Fruit fly (Drosophila melanogaster) whole organism, embryonic: ENCODE data around the gene Mipp2.

ENCODE experiments used
- CG11504 ChIP-seq: fragments of 200-800 bp; sonication (Bioruptor generic); optimal IDR thresholded peaks from 3 replicates; lab custom pipeline; 2019; ENCODE audit warnings: missing biosample characterization, mild to moderate bottlenecking, missing genetic modification characterization, moderate library complexity
- CG12391 ChIP-seq: fragments of 200-800 bp; sonication (Bioruptor generic); optimal IDR thresholded peaks from 3 replicates; lab custom pipeline; 2018; ENCODE audit warnings: missing biosample characterization, mild to moderate bottlenecking, missing genetic modification characterization, moderate library complexity
- CG13287 ChIP-seq: fragments of 200-800 bp; sonication (Bioruptor generic); IDR thresholded peaks from 2 replicates; pipeline ENCODE4 v1.3.6; 2022; ENCODE audit warnings: missing biosample characterization, missing genetic modification characterization; ENCODE audit not compliant: partially characterized antibody
- CG14667 ChIP-seq: fragments of 200-800 bp; sonication (Bioruptor generic); IDR thresholded peaks from 2 replicates; pipeline ENCODE4 v1.3.6; 2022; ENCODE audit warnings: missing biosample characterization, missing genetic modification characterization
- CG15514 ChIP-seq: fragments of 200-800 bp; sonication (Bioruptor generic); optimal IDR thresholded peaks from 3 replicates; lab custom pipeline; 2017; ENCODE audit warnings: missing biosample characterization, missing genetic modification characterization, mild to moderate bottlenecking, moderate library complexity, missing genetic modification reagents
- CG15601 ChIP-seq: fragments of 200-800 bp; sonication (Bioruptor generic); optimal IDR thresholded peaks from 3 replicates; lab custom pipeline; 2019; ENCODE audit warnings: missing biosample characterization, mild to moderate bottlenecking, missing genetic modification characterization, moderate library complexity
- CG2120 ChIP-seq: fragments of 200-800 bp; sonication (Bioruptor generic); optimal IDR thresholded peaks from 3 replicates; lab custom pipeline; 2016; ENCODE audit warnings: missing biosample characterization, missing genetic modification characterization
- CG30020 ChIP-seq: fragments of 200-800 bp; optimal IDR thresholded peaks from 2 replicates; lab custom pipeline; 2019; ENCODE audit warnings: missing biosample characterization, mild to moderate bottlenecking, missing genetic modification characterization, moderate library complexity
- CG6272 ChIP-seq: fragments of 200-800 bp; sonication (Bioruptor generic); IDR thresholded peaks from 2 replicates; pipeline ENCODE4 v1.3.6; 2022; ENCODE audit warnings: missing biosample characterization, missing genetic modification characterization
- CG7839 ChIP-seq: fragments of 200-800 bp; sonication (Bioruptor generic); optimal IDR thresholded peaks from 3 replicates; lab custom pipeline; 2018; ENCODE audit warnings: missing biosample characterization, mild to moderate bottlenecking, missing genetic modification characterization, moderate library complexity
- CG8290 ChIP-seq, 3 experiments: fragments of 200-800 bp; sonication (Bioruptor generic); optimal IDR thresholded peaks; 2 replicates each; lab custom pipeline; 2016 to 2019; ENCODE audit warnings: missing biosample characterization in 3 of 3, missing genetic modification characterization in 3 of 3, mild to moderate bottlenecking in 2 of 3, moderate library complexity in 1 of 3
- Doc3 ChIP-seq: fragments of 200-800 bp; sonication (Bioruptor generic); IDR thresholded peaks from 3 replicates; pipeline ENCODE4 v1.3.6; 2022; ENCODE audit warnings: missing biosample characterization, missing genetic modification characterization; ENCODE audit not compliant: partially characterized antibody
- Drgx ChIP-seq: fragments of 200-800 bp; sonication (Bioruptor generic); IDR thresholded peaks from 2 replicates; pipeline ENCODE4 v1.3.6; 2022; ENCODE audit warnings: missing biosample characterization, missing genetic modification characterization
- ERR ChIP-seq: fragments of 200-800 bp; sonication (Bioruptor generic); optimal IDR thresholded peaks from 2 replicates; lab custom pipeline; 2016; ENCODE audit warnings: missing biosample characterization, missing genetic modification characterization
- Ets65A ChIP-seq: fragments of 200-800 bp; sonication (Bioruptor generic); peaks from one replicate; lab custom pipeline; 2016; ENCODE audit warnings: missing biosample characterization, missing genetic modification characterization
- Hmr ChIP-seq: fragments of 200-800 bp; sonication (Bioruptor generic); optimal IDR thresholded peaks from 3 replicates; lab custom pipeline; 2017; ENCODE audit warnings: mild to moderate bottlenecking, missing biosample characterization, missing genetic modification reagents, missing genetic modification characterization
- Hr51 ChIP-seq, 2 experiments: fragments of 200-800 bp; sonication (Bioruptor generic); optimal IDR thresholded peaks; 2 replicates in 1 of 2; 3 replicates in 1 of 2; lab custom pipeline; 2016 to 2018; ENCODE audit warnings: missing biosample characterization in 2 of 2, missing genetic modification characterization in 2 of 2, mild to moderate bottlenecking in 1 of 2, moderate library complexity in 1 of 2
- Jarid2 ChIP-seq: fragments of 200-800 bp; sonication (Bioruptor generic); optimal IDR thresholded peaks from 3 replicates; lab custom pipeline; 2017; ENCODE audit warnings: mild to moderate bottlenecking, missing biosample characterization, missing genetic modification reagents, missing genetic modification characterization
- Lhr ChIP-seq: fragments of 200-800 bp; sonication (Bioruptor generic); optimal IDR thresholded peaks from 3 replicates; lab custom pipeline; 2017; ENCODE audit warnings: mild to moderate bottlenecking, missing biosample characterization, missing genetic modification reagents, missing genetic modification characterization
- MTF-1 ChIP-seq: fragments of 200-800 bp; sonication (Bioruptor generic); optimal IDR thresholded peaks from 2 replicates; lab custom pipeline; 2018; ENCODE audit warnings: missing biosample characterization, mild to moderate bottlenecking, missing genetic modification characterization, borderline replicate concordance
- Poxn ChIP-seq: fragments of 200-800 bp; sonication (Bioruptor generic); IDR thresholded peaks from 2 replicates; pipeline ENCODE4 v1.3.6; 2022; ENCODE audit warnings: missing biosample characterization, missing genetic modification characterization
- Scr ChIP-seq: fragments of 200-800 bp; sonication (Bioruptor generic); IDR thresholded peaks from 2 replicates; pipeline ENCODE4 v1.3.6; 2022; ENCODE audit warnings: missing biosample characterization, missing genetic modification characterization; ENCODE audit not compliant: partially characterized antibody
- Sox100B ChIP-seq: fragments of 200-800 bp; sonication (Bioruptor generic); optimal IDR thresholded peaks from 3 replicates; lab custom pipeline; 2018; ENCODE audit warnings: missing biosample characterization, mild to moderate bottlenecking, missing genetic modification characterization
- Tbp ChIP-seq: fragments of >200 bp; optimal IDR thresholded peaks from 2 replicates; lab custom pipeline; 2018; ENCODE audit warnings: missing biosample characterization, missing genetic modification characterization
- Trl ChIP-seq, 3 experiments: fragments of >200 bp in 2 of 3; fragments of 200-800 bp in 1 of 3; sonication (Bioruptor generic) in 1 of 3; optimal IDR thresholded peaks; 2 replicates in 1 of 3; 3 replicates in 2 of 3; lab custom pipeline; 2016 to 2017; ENCODE audit warnings: missing biosample characterization in 1 of 3, missing genetic modification characterization in 1 of 3
- Xbp1 ChIP-seq: fragments of 200-800 bp; sonication (Bioruptor generic); optimal IDR thresholded peaks from 3 replicates; lab custom pipeline; 2016; ENCODE audit warnings: missing biosample characterization, mild to moderate bottlenecking, missing genetic modification characterization
- chinmo ChIP-seq: fragments of 200-800 bp; sonication (Bioruptor generic); IDR thresholded peaks from 4 replicates; pipeline ENCODE4 v1.3.6; 2022; ENCODE audit warnings: missing biosample characterization, missing genetic modification characterization; ENCODE audit not compliant: partially characterized antibody
- ci ChIP-seq: fragments of 200-800 bp; sonication (Bioruptor generic); IDR thresholded peaks from 3 replicates; pipeline ENCODE4 v1.3.6; 2022; ENCODE audit warnings: missing biosample characterization, missing genetic modification characterization
- croc ChIP-seq: fragments of 200-800 bp; sonication (Bioruptor generic); conservative IDR thresholded peaks from 3 replicates; pipeline ENCODE4 v1.3.6; 2022; ENCODE audit warnings: missing biosample characterization, missing genetic modification characterization
- ems ChIP-seq: fragments of 200-800 bp; sonication (Bioruptor generic); optimal IDR thresholded peaks from 3 replicates; lab custom pipeline; 2016; ENCODE audit warnings: missing biosample characterization, missing genetic modification characterization
- gfzf ChIP-seq: fragments of 200-800 bp; sonication (Bioruptor generic); optimal IDR thresholded peaks from 2 replicates; lab custom pipeline; 2016; ENCODE audit warnings: missing biosample characterization, mild to moderate bottlenecking, missing genetic modification characterization, moderate library complexity
- nerfin-1 ChIP-seq: fragments of 200-800 bp; sonication (Bioruptor generic); optimal IDR thresholded peaks from 3 replicates; lab custom pipeline; 2019; ENCODE audit warnings: missing biosample characterization, mild to moderate bottlenecking, missing genetic modification characterization, moderate library complexity
- pzg ChIP-seq: fragments of 200-800 bp; sonication (Bioruptor generic); optimal IDR thresholded peaks from 3 replicates; lab custom pipeline; 2018; ENCODE audit warnings: missing biosample characterization, mild to moderate bottlenecking, missing genetic modification characterization, moderate library complexity
- run ChIP-seq: fragments of 200-800 bp; sonication (Bioruptor generic); optimal IDR thresholded peaks from 3 replicates; lab custom pipeline; 2018; ENCODE audit warnings: missing biosample characterization, mild to moderate bottlenecking, missing genetic modification characterization
- sens ChIP-seq: fragments of 200-800 bp; sonication (Bioruptor generic); peaks from one replicate; lab custom pipeline; 2016; ENCODE audit warnings: missing biosample characterization, missing genetic modification characterization
- shn ChIP-seq: fragments of 200-800 bp; sonication (Bioruptor generic); optimal IDR thresholded peaks from 3 replicates; lab custom pipeline; 2016; ENCODE audit warnings: missing biosample characterization, missing genetic modification characterization
- sisA ChIP-seq: fragments of 200-800 bp; sonication (Bioruptor generic); IDR thresholded peaks from 2 replicates; pipeline ENCODE4 v1.3.6; 2022; ENCODE audit warnings: missing biosample characterization, missing genetic modification characterization
- unc-4 ChIP-seq: fragments of 200-800 bp; sonication (Bioruptor generic); IDR thresholded peaks from 2 replicates; pipeline ENCODE4 v1.3.6; 2022; ENCODE audit warnings: missing biosample characterization, missing genetic modification characterization; ENCODE audit not compliant: partially characterized antibody

Gene Mipp2

DNA sequence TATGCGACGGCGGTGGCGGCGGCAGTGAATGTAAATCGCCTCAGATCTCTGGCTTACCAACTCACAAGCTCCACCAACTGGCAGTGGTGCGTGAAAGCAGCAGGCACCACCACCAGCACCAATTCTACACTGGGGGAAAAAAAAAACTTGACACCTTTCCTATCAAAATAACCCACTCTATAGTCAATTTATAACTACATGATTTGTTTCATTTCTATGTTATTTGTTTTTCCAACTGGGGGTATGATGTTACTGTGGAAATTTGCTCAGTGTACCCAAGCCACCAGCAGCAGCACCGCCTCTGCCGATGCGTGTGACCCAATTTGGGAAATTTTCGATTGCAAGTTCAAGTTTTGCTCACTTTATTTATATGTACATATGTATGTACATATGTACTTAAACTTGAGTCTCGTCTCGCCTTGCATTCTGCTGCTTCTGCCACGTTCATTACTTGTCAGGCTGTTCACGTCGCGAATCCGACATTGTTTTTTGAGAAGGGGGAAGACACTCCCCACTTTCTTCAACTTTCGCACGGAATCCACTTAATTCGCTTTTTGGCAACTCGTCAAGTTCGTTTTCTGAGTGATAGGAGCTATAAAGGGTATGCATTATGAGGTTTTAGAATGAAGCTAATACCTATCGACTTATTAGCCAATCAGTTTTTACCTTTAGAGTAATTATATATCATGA lies 32.0 kb downstream of the Mipp2 start (continued):
- TF ChIP-seq CG2120 (GFP tag; lab: Kevin White, UChicago) (no peak), shn (GFP tag; lab: Kevin White, UChicago) (no peak), ERR (GFP tag; lab: Kevin White, UChicago) (no peak), Sox100B (GFP tag; lab: Kevin White, UChicago) (peak; percentile 8), ci (peak; percentile 70; the same call in 2 of the 3 replicates), CG12391 (peak; percentile 18), MTF-1 (no peak), Tbp (GFP tag; lab: Kevin White, UChicago) (no peak), CG7839 (peak; percentile 30)

DNA sequence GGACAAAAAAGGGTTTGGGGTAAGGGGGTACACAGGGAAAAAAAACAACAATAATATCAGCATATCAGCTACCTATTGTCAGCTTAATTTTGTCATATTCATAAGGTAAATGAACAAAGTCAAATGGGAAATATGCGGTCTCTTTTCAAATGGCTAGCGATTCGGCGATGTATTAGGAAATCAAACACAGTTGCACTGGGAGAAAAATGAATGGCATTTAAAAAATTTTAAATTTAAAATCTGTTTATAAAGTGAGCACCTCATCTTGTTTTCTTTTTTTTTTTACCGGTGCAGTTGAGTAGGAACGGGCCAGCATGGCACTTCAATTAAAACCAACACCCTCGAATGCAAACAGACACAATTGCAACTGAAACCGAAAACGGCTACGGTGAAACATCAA lies 37.2 kb downstream of the Mipp2 start:
- TF ChIP-seq sens (GFP tag; lab: Kevin White, UChicago): peak; percentile 1
- no peak for TF ChIP-seq run (tag; lab: Kevin White, UChicago)
- TF ChIP-seq, all 482 proteins: peak for 1

DNA sequence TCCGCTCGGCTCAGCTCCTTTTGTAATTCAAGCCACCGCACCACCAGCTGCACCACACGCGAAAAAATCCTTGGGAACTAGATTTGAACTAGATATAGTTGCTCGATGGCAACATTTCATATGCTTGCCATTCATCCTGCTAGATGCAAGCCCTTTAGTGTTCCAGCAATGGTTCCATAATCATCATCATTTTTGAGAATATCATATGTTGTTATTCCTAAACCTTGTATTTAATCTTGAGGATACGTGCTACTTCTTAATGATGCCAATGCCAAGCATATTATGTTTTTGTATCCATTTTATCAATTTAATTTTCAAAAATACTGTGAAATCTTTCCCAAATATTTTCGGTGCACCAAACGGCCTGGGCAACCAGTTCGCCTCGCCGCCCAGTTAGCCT lies 38.4 kb downstream of the Mipp2 start:
- TF ChIP-seq croc (GFP tag; lab: Robert Waterston, UW) (no peak), Drgx (peak; percentile 50; the same call in 1 of the 2 replicates)

DNA sequence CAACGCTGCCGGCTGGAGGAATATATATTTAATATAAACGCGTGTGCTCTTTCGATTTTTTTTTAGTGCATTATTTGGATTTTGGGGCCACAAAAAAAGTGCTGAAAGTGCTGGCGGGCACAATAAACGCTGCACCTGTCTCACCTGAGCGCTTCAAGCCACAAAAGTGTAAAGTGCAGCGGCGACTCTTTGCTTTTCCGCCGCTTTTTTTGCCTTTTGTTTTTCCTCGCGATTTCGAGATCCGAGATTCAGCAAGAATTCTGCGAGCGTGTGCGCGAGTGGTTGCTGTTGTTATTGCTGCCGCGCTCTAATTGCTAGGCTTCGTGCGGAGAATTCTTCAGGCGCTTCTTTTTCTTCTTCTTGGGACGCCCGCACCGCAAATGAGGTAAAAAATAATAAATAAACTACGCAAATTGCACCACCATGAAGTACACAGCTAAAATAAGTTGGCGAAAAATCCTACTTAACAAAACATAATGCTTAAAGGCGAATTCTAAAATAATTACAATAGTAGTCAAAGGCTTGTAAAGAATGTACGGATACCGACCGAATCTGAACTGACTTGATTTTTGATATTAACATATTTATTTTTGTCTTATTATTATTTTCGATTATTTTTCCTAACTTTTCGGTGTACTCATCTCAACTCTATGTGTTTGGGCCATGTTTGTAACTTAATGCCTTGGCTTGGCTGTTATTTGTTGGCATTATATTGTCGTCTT lies 40.2 kb downstream of the Mipp2 start:
- TF ChIP-seq Ets65A (peak; percentile 31), Drgx (0 out of 2 replicates have a peak, but pooled peaks have one; percentile 7), Trl (optimal IDR thresholded peaks at IDR 0.05; lab: Kevin White, UChicago) (no peak), Trl (GFP tag; optimal IDR thresholded peaks at IDR 0.05; lab: Kevin White, UChicago) (no peak)

DNA sequence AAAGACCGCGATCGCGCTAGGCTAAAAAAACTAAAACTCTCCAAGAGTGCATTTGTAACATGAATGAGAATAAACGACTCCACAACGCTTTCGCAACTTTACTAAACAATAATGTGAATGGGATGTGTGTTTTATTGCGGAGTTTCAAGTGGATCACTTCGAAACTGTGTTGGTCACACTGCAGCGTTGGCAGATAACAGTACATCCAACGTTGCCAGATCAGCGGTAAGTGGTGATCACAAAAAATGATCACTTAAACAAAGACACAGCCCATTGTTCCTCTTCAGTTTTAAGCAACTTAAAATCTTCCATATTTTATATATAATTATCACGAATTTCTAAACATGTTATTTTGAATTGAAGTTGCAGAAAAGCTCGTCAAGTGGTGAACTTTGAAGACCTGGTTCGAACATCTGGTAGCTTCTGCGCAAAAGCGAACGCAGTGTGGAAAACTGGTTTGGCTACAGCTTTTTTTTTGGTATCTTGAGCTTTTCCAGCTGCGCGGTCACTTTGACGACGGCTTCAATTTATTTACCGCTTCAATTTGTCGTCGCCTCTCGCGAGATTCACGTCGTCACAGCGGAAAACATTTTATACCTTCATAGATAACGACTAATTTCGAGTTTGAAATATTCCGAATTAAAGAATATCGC lies 40.9 kb downstream of the Mipp2 start, which contains the start of gene CG5921:
Gene CG5921 (plus strand): TSS at position 547 of the 653 bp plus-strand sequence.
- TF ChIP-seq Scr (GFP tag; lab: Robert Waterston, UW) (0 out of 2 replicates have a peak, but pooled peaks have one; percentile 9), CG8290 (GFP tag; optimal IDR thresholded peaks at IDR 0.05; lab: Kevin White, UChicago) (peak; percentile 88), CG8290 (tag; optimal IDR thresholded peaks at IDR 0.05; lab: Kevin White, UChicago) (peak in 1 of 2 experiments; percentile 50), CG14667 (GFP tag; lab: Robert Waterston, UW) (no peak), sisA (GFP tag; lab: Robert Waterston, UW) (no peak), ems (peak; percentile 2), CG15601 (peak; percentile 2), CG6272 (no peak), Drgx (0 out of 2 replicates have a peak, but pooled peaks have one; percentile 21), Jarid2 (GFP tag; lab: Kevin White, UChicago) (peak; percentile 22), CG30020 (tag; lab: Kevin White, UChicago) (no peak), Hmr (GFP tag; lab: Kevin White, UChicago) (peak; percentile 22), unc-4 (GFP tag; lab: Robert Waterston, UW) (0 out of 2 replicates have a peak, but pooled peaks have one; percentile 15), CG13287 (GFP tag; lab: Robert Waterston, UW) (peak; percentile 33; the same call in 1 of the 2 replicates), pzg (GFP tag; lab: Kevin White, UChicago) (peak; percentile 5), gfzf (GFP tag; lab: Kevin White, UChicago) (peak; percentile 52), CG11504 (peak; percentile 30), Lhr (peak; percentile 38), Xbp1 (GFP tag; lab: Kevin White, UChicago) (peak; percentile 1), chinmo (GFP tag; lab: Robert Waterston, UW) (0 out of 4 replicates have a peak, but pooled peaks have one; percentile 33), CG15514 (GFP tag; lab: Kevin White, UChicago) (peak; percentile 5), nerfin-1 (no peak), Hr51 (GFP tag; optimal IDR thresholded peaks at IDR 0.05; lab: Kevin White, UChicago) (peak in 1 of 2 experiments; percentile 16), Doc3 (GFP tag; lab: Robert Waterston, UW) (0 out of 3 replicates have a peak, but pooled peaks have one; percentile 38), Poxn (no peak)
